Worm (Caenorhabditis elegans) whole organism, L4 larva: ENCODE measurements around the gene cyp-43A1.

Source experiments
- T26A8.4 ChIP-seq: fragments of 200-800 bp; sonication (Bioruptor generic); IDR thresholded peaks from 2 replicates; pipeline ENCODE4 v1.3.6; 2022; ENCODE audit warnings: missing genetic modification characterization, missing compliant biosample characterization
- Y48G9A.11 ChIP-seq: fragments of 200-800 bp; sonication (Bioruptor generic); IDR thresholded peaks from 2 replicates; pipeline ENCODE4 v1.3.6; 2022; ENCODE audit warnings: missing genetic modification reagents, missing genetic modification characterization, missing compliant biosample characterization
- ZK337.2 ChIP-seq: fragments of 200-800 bp; sonication (Bioruptor generic); IDR thresholded peaks from 2 replicates; pipeline ENCODE4 v1.3.6; 2022; ENCODE audit warnings: missing genetic modification reagents, missing genetic modification characterization, missing compliant biosample characterization
- aha-1 ChIP-seq: fragments of 150-350 bp; peaks from one replicate; lab custom pipeline; 2014; ENCODE audit warnings: missing biosample characterization, missing genetic modification characterization
- arid-1 ChIP-seq: fragments of 200-800 bp; sonication (Bioruptor generic); conservative IDR thresholded peaks from 2 replicates; pipeline ENCODE4 v1.3.6; 2022; ENCODE audit warnings: missing genetic modification reagents, missing genetic modification characterization, missing compliant biosample characterization
- ceh-28 ChIP-seq: fragments of 150-350 bp; optimal IDR thresholded peaks from 2 replicates; lab custom pipeline; 2014; ENCODE audit warnings: missing biosample characterization, missing genetic modification reagents, missing genetic modification characterization
- ceh-44 ChIP-seq: fragments of 200-800 bp; sonication (Bioruptor generic); IDR thresholded peaks from 2 replicates; pipeline ENCODE4 v1.3.6; 2022; ENCODE audit warnings: missing genetic modification reagents, missing genetic modification characterization, missing compliant biosample characterization
- ces-1 ChIP-seq: fragments of 150-350 bp; sonication (generic microtip); optimal IDR thresholded peaks from 4 replicates; lab custom pipeline; 2014; ENCODE audit warnings: missing biosample characterization, missing genetic modification reagents, missing genetic modification characterization
- ctbp-1 ChIP-seq: fragments of 200-800 bp; sonication (Bioruptor generic); IDR thresholded peaks from 2 replicates; pipeline ENCODE4 v1.3.6; 2022; ENCODE audit warnings: missing genetic modification reagents, missing genetic modification characterization, missing compliant biosample characterization
- dmd-6 ChIP-seq: fragments of 200-800 bp; sonication (Bioruptor generic); IDR thresholded peaks from 2 replicates; pipeline ENCODE4 v1.3.6; 2022; ENCODE audit warnings: missing genetic modification reagents, missing genetic modification characterization, missing compliant biosample characterization
- dpl-1 ChIP-seq: fragments of 150-350 bp; optimal IDR thresholded peaks from 2 replicates; lab custom pipeline; 2014; ENCODE audit warnings: missing biosample characterization, missing genetic modification reagents, missing genetic modification characterization
- dve-1 ChIP-seq: sonication (generic microtip); optimal IDR thresholded peaks from 2 replicates; lab custom pipeline; 2017; ENCODE audit warnings: antibody characterized with exemption, mild to moderate bottlenecking, missing genetic modification characterization, missing compliant biosample characterization; ENCODE audit not compliant: insufficient read depth
- egl-27 ChIP-seq: sonication (generic microtip); optimal IDR thresholded peaks from 3 replicates; lab custom pipeline; 2017; ENCODE audit warnings: missing biosample characterization, missing genetic modification reagents, missing genetic modification characterization
- egl-43 ChIP-seq: fragments of 200-800 bp; sonication (Bioruptor generic); IDR thresholded peaks from 2 replicates; pipeline ENCODE4 v1.3.6; 2022; ENCODE audit warnings: missing genetic modification reagents, missing genetic modification characterization, missing compliant biosample characterization
- hif-1 ChIP-seq, 2 experiments: sonication (generic microtip); optimal IDR thresholded peaks; 2 replicates each; lab custom pipeline; 2016 to 2017; ENCODE audit warnings: missing compliant biosample characterization in 2 of 2, missing genetic modification characterization in 2 of 2, missing genetic modification reagents in 2 of 2, missing genotype in 2 of 2, mild to moderate bottlenecking in 1 of 2
- hlh-11 ChIP-seq: fragments of 200-800 bp; sonication (Bioruptor generic); optimal IDR thresholded peaks from 2 replicates; lab custom pipeline; 2018; ENCODE audit warnings: mild to moderate bottlenecking, missing genetic modification characterization, missing compliant biosample characterization
- hlh-30 ChIP-seq: sonication (generic microtip); optimal IDR thresholded peaks from 2 replicates; lab custom pipeline; 2017; ENCODE audit warnings: antibody characterized with exemption, mild to moderate bottlenecking, missing genetic modification characterization, missing compliant biosample characterization; ENCODE audit not compliant: insufficient read depth
- lin-39 ChIP-seq: fragments of 150-350 bp; optimal IDR thresholded peaks from 2 replicates; lab custom pipeline; 2014; ENCODE audit warnings: missing biosample characterization, missing genetic modification reagents, missing genetic modification characterization
- madf-5 ChIP-seq, 2 experiments: fragments of 200-800 bp; sonication (Bioruptor generic); IDR thresholded peaks; 2 replicates each; pipeline ENCODE4 v1.3.6; 2022; ENCODE audit warnings: missing compliant biosample characterization in 2 of 2, missing genetic modification characterization in 2 of 2
- mdl-1 ChIP-seq, 2 experiments: fragments of 150-350 bp in 1 of 2; sonication (generic microtip) in 1 of 2; optimal IDR thresholded peaks; 2 replicates each; lab custom pipeline; 2014 to 2017; ENCODE audit warnings: missing biosample characterization in 2 of 2, missing genetic modification characterization in 2 of 2
- mep-1 ChIP-seq: fragments of 150-350 bp; sonication (generic microtip); optimal IDR thresholded peaks from 3 replicates; lab custom pipeline; 2014; ENCODE audit warnings: missing biosample characterization, missing genetic modification characterization
- mes-2 ChIP-seq: sonication (generic microtip); optimal IDR thresholded peaks from 2 replicates; lab custom pipeline; 2016; ENCODE audit warnings: missing genotype, mild to moderate bottlenecking, missing genetic modification characterization, missing compliant biosample characterization; ENCODE audit not compliant: poor library complexity, severe bottlenecking
- mxl-3 ChIP-seq: fragments of 200-800 bp; sonication (Bioruptor generic); optimal IDR thresholded peaks from 2 replicates; lab custom pipeline; 2018; ENCODE audit warnings: mild to moderate bottlenecking, missing genetic modification characterization, missing compliant biosample characterization
- nhr-10 ChIP-seq: fragments of 150-350 bp; optimal IDR thresholded peaks from 2 replicates; lab custom pipeline; 2014; ENCODE audit warnings: missing biosample characterization, missing genetic modification characterization
- nhr-102 ChIP-seq: sonication (generic microtip); optimal IDR thresholded peaks from 2 replicates; lab custom pipeline; 2016; ENCODE audit warnings: mild to moderate bottlenecking, missing genetic modification characterization, moderate library complexity, missing compliant biosample characterization
- nhr-11 ChIP-seq: fragments of 150-350 bp; optimal IDR thresholded peaks from 2 replicates; lab custom pipeline; 2014; ENCODE audit warnings: missing biosample characterization, missing genetic modification characterization
- nhr-25 ChIP-seq: sonication (generic microtip); optimal IDR thresholded peaks from 2 replicates; lab custom pipeline; 2017; ENCODE audit warnings: missing genetic modification characterization, mild to moderate bottlenecking, missing compliant biosample characterization, antibody characterized with exemption, moderate library complexity, borderline replicate concordance; ENCODE audit not compliant: insufficient read depth
- nhr-6 ChIP-seq: fragments of 150-350 bp; optimal IDR thresholded peaks from 2 replicates; lab custom pipeline; 2014; ENCODE audit warnings: missing biosample characterization, missing genetic modification characterization
- nhr-77 ChIP-seq: fragments of 150-350 bp; optimal IDR thresholded peaks from 2 replicates; lab custom pipeline; 2014; ENCODE audit warnings: missing biosample characterization, missing genetic modification characterization
- pha-4 ChIP-seq, 2 experiments: fragments of 150-350 bp in 1 of 2; fragments of 200-800 bp in 1 of 2; sonication (Bioruptor generic) in 1 of 2; IDR thresholded peaks in 1 of 2; optimal IDR thresholded peaks in 1 of 2; 2 replicates each; pipeline versions ENCODE4 v1.3.6 to Lab custom; 2014 to 2022; ENCODE audit warnings: missing genetic modification characterization in 2 of 2, missing genetic modification reagents in 2 of 2, missing biosample characterization in 1 of 2, missing compliant biosample characterization in 1 of 2
- rbr-2 ChIP-seq: sonication (generic microtip); optimal IDR thresholded peaks from 2 replicates; lab custom pipeline; 2016; ENCODE audit warnings: missing genotype, missing genetic modification characterization, missing compliant biosample characterization
- sdz-12 ChIP-seq: fragments of 200-800 bp; sonication (Bioruptor generic); optimal IDR thresholded peaks from 2 replicates; lab custom pipeline; 2018; ENCODE audit warnings: mild to moderate bottlenecking, missing genetic modification characterization, missing compliant biosample characterization
- snpc-4 ChIP-seq: fragments of 150-350 bp; optimal IDR thresholded peaks from 2 replicates; lab custom pipeline; 2014; ENCODE audit warnings: missing biosample characterization, missing genetic modification characterization
- unc-62 ChIP-seq, 3 experiments: fragments of 150-350 bp in 1 of 3; sonication (generic microtip); optimal IDR thresholded peaks in 2 of 3; peaks in 1 of 3; 1 replicate in 1 of 3; 2 replicates in 2 of 3; lab custom pipeline; 2014 to 2017; ENCODE audit warnings: missing biosample characterization in 3 of 3, missing genetic modification characterization in 3 of 3, missing genetic modification reagents in 3 of 3, missing genotype in 1 of 3
- vab-7 ChIP-seq: fragments of 200-800 bp; sonication (Bioruptor generic); IDR thresholded peaks from 2 replicates; pipeline ENCODE4 v1.3.6; 2022; ENCODE audit warnings: missing genetic modification reagents, missing genetic modification characterization, missing compliant biosample characterization
- zag-1 ChIP-seq: fragments of 150-350 bp; optimal IDR thresholded peaks from 2 replicates; lab custom pipeline; 2014; ENCODE audit warnings: missing biosample characterization, missing genetic modification characterization
- zfp-3 ChIP-seq: fragments of 200-800 bp; sonication (Bioruptor generic); conservative IDR thresholded peaks from 2 replicates; pipeline ENCODE4 v1.3.6; 2022; ENCODE audit warnings: missing genetic modification reagents, missing genetic modification characterization, missing compliant biosample characterization
- zip-2 ChIP-seq: fragments of 150-350 bp; optimal IDR thresholded peaks from 2 replicates; lab custom pipeline; 2014; ENCODE audit warnings: missing biosample characterization, missing genetic modification characterization

Gene cyp-43A1

ce11 chrX:5733728-5734252 is 19.5 kb downstream of the cyp-43A1 start, which contains the start of gene rgs-6:
rgs-6 (minus strand) TSS chrX:5733778.
- TF ChIP-seq mxl-3 (GFP tag; lab: Kevin White, UChicago): no peak
- no peak for TF ChIP-seq egl-27 (tag; lab: Kevin White, UChicago)
- TF ChIP-seq zag-1 (tag; lab: Kevin White, UChicago): no peak
- no peak for TF ChIP-seq T26A8.4 (GFP tag; lab: Robert Waterston, UW)

ce11 chrX:5743209-5743608 is 28.9 kb downstream of the cyp-43A1 start, which contains the start of gene gnrr-4:
gnrr-4 (minus strand) TSS chrX:5743309.
- no peak for TF ChIP-seq dpl-1 (GFP tag; lab: Kevin White, UChicago)
- no peak for TF ChIP-seq ceh-28
- TF ChIP-seq hif-1 (tag; optimal IDR thresholded peaks at IDR 0.05; lab: Kevin White, UChicago): no peak
- no peak for TF ChIP-seq Y48G9A.11 (GFP tag; lab: Robert Waterston, UW)
- TF ChIP-seq hlh-30 (tag; lab: Kevin White, UChicago): no peak
- no peak for TF ChIP-seq madf-5 (GFP tag; IDR thresholded peaks at IDR 0.05; lab: Robert Waterston, UW)
- TF ChIP-seq pha-4 (GFP tag; IDR thresholded peaks at IDR 0.05; lab: Robert Waterston, UW): no peak
- no peak for TF ChIP-seq pha-4 (tag; optimal IDR thresholded peaks at IDR 0.05; lab: Kevin White, UChicago)
- TF ChIP-seq nhr-102: no peak
- no peak for TF ChIP-seq vab-7 (GFP tag; lab: Robert Waterston, UW)

ce11 chrX:5746665-5747064 is 32.3 kb downstream of the cyp-43A1 start:
- no peak for TF ChIP-seq lin-39 (tag; lab: Kevin White, UChicago)
- no peak for TF ChIP-seq mep-1 (tag; lab: Kevin White, UChicago)
- no peak for TF ChIP-seq zip-2
- no peak for TF ChIP-seq snpc-4 (tag; lab: Kevin White, UChicago)
- no peak for TF ChIP-seq zfp-3 (GFP tag; lab: Robert Waterston, UW)

ce11 chrX:5753141-5753540 is 38.8 kb downstream of the cyp-43A1 start:
- TF ChIP-seq snpc-4 (tag; lab: Kevin White, UChicago) (peak; percentile 57), aha-1 (tag; lab: Kevin White, UChicago) (peak; percentile 85), ctbp-1 (GFP tag; lab: Robert Waterston, UW) (no peak), ceh-28 (no peak)

ce11 chrX:5763292-5763691 is 49.0 kb downstream of the cyp-43A1 start, which contains the start of gene tag-294:
tag-294 (minus strand) TSS chrX:5763392.
- TF ChIP-seq mdl-1 (tag; optimal IDR thresholded peaks at IDR 0.05; lab: Kevin White, UChicago): no peak

ce11 chrX:5763904-5764303 is 49.6 kb downstream of the cyp-43A1 start:
- TF ChIP-seq ZK337.2 (GFP tag; lab: Robert Waterston, UW) (no peak), arid-1 (GFP tag; lab: Robert Waterston, UW) (no peak), nhr-77 (peak; percentile 9), ces-1 (GFP tag; lab: Kevin White, UChicago) (no peak), hlh-11 (tag; lab: Kevin White, UChicago) (peak; percentile 76), nhr-11 (tag; lab: Kevin White, UChicago) (peak; percentile 75), ceh-44 (GFP tag; lab: Robert Waterston, UW) (no peak), rbr-2 (tag; lab: Kevin White, UChicago) (peak; percentile 50), nhr-6 (tag; lab: Kevin White, UChicago) (peak; percentile 37), nhr-10 (no peak), egl-43 (peak; percentile 76; the same call in 1 of the 2 replicates), mep-1 (tag; lab: Kevin White, UChicago) (peak; percentile 75), ctbp-1 (GFP tag; lab: Robert Waterston, UW) (peak; percentile 54; the same call in 1 of the 2 replicates), sdz-12 (GFP tag; lab: Kevin White, UChicago) (no peak), vab-7 (GFP tag; lab: Robert Waterston, UW) (0 out of 2 replicates have a peak, but pooled peaks have one; percentile 23), mes-2 (tag; lab: Kevin White, UChicago) (peak; percentile 67), nhr-25 (tag; lab: Kevin White, UChicago) (peak; percentile 44), dmd-6 (GFP tag; lab: Robert Waterston, UW) (peak; percentile 25; the same call in 1 of the 2 replicates), pha-4 (GFP tag; IDR thresholded peaks at IDR 0.05; lab: Robert Waterston, UW) (no peak), pha-4 (tag; optimal IDR thresholded peaks at IDR 0.05; lab: Kevin White, UChicago) (peak; percentile 90), dve-1 (peak; percentile 42), unc-62 (GFP tag; optimal IDR thresholded peaks at IDR 0.05 in 1 of 2; lab: Kevin White, UChicago) (peak in 1 of 2 experiments; percentile 28), unc-62 (tag; optimal IDR thresholded peaks at IDR 0.05; lab: Kevin White, UChicago) (no peak)
